Worm (Caenorhabditis elegans): Measurements from ENCODE around the gene sem-5.

DNA sequence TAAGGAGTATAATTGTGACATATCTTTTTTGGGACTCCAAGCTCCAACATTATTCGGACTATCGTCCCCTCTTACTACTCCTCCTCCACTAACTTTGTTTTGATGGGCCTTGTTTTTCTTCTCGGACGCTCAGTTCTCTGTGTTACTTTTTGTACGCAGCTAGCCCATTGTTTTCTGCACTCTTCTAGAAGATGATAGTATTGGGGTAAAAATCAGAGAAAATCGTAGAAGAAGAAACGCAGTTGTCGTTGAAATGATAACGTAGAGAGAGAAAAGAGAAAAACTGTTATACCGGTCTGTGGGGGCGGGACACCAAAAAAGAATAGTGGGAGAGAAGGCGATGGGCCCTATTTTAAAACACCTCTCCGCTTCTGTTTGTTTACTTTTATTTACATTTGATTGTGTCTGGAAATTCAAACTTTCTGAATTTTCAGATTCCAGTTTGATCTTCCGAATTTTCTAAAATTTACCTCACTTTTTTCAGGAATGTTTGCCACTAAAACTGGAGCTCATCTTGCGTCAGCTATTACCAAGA, 24.0 kb upstream of the sem-5 start, which contains the start of gene F45E1.4:
- TF ChIP-seq flt-1 (GFP tag; IDR thresholded peaks at IDR 0.05) (no peak), cog-1 (tag; optimal IDR thresholded peaks at IDR 0.05) (no peak), ztf-23 (GFP tag; IDR thresholded peaks at IDR 0.05) (no peak), ztf-29 (GFP tag; IDR thresholded peaks at IDR 0.05) (no peak), tab-1 (GFP tag; IDR thresholded peaks at IDR 0.05) (no peak)
